Worm (Caenorhabditis elegans) whole organism, young adult: ENCODE data around the gene srx-92.

ENCODE experiments used
- B0019.2 ChIP-seq: fragments of 200-800 bp; sonication (Bioruptor generic); conservative IDR thresholded peaks from 2 replicates; pipeline ENCODE4 v1.3.6; 2022; ENCODE audit warnings: missing genetic modification reagents, missing genetic modification characterization, missing compliant biosample characterization
- B0035.1 ChIP-seq: sonication (generic microtip); optimal IDR thresholded peaks from 2 replicates; lab custom pipeline; 2016; ENCODE audit warnings: missing genetic modification characterization, mild to moderate bottlenecking, missing compliant biosample characterization, missing genotype, missing genetic modification reagents
- F10E7.11 ChIP-seq: sonication (generic microtip); optimal IDR thresholded peaks from 2 replicates; lab custom pipeline; 2017; ENCODE audit warnings: mild to moderate bottlenecking, missing genetic modification characterization, moderate library complexity, missing compliant biosample characterization
- F37B4.10 ChIP-seq: fragments of 200-800 bp; sonication (Bioruptor generic); IDR thresholded peaks from 2 replicates; pipeline ENCODE4 v1.3.6; 2022; ENCODE audit warnings: missing genetic modification characterization, missing compliant biosample characterization
- F55B11.4 ChIP-seq: sonication (generic microtip); optimal IDR thresholded peaks from 2 replicates; lab custom pipeline; 2016; ENCODE audit warnings: missing compliant biosample characterization, missing genetic modification characterization, borderline replicate concordance; ENCODE audit not compliant: insufficient read depth
- F57A8.1 ChIP-seq: fragments of 200-800 bp; sonication (Bioruptor generic); optimal IDR thresholded peaks from 2 replicates; lab custom pipeline; 2018; ENCODE audit warnings: mild to moderate bottlenecking, missing genetic modification characterization, moderate library complexity, missing compliant biosample characterization
- T07F8.4 ChIP-seq: sonication (generic microtip); optimal IDR thresholded peaks from 2 replicates; lab custom pipeline; 2016; ENCODE audit warnings: mild to moderate bottlenecking, missing genetic modification characterization, moderate library complexity, missing compliant biosample characterization
- Y56A3A.18 ChIP-seq: fragments of 200-800 bp; sonication (Bioruptor generic); IDR thresholded peaks from 2 replicates; pipeline ENCODE4 v1.3.6; 2022; ENCODE audit warnings: missing genetic modification reagents, missing genetic modification characterization, missing compliant biosample characterization
- Y95B8A.8 ChIP-seq: fragments of 200-800 bp; sonication (Bioruptor generic); IDR thresholded peaks from 2 replicates; pipeline ENCODE4 v1.3.6; 2022; ENCODE audit warnings: missing genetic modification reagents, missing genetic modification characterization, missing compliant biosample characterization
- aptf-2 ChIP-seq: fragments of 200-800 bp; sonication (Bioruptor generic); conservative IDR thresholded peaks from 2 replicates; pipeline ENCODE4 v1.3.6; 2022; ENCODE audit warnings: missing genetic modification reagents, missing genetic modification characterization, missing compliant biosample characterization
- attf-3 ChIP-seq: fragments of 200-800 bp; sonication (Bioruptor generic); conservative IDR thresholded peaks from 2 replicates; pipeline ENCODE4 v1.3.6; 2022; ENCODE audit warnings: missing genetic modification reagents, missing genetic modification characterization, missing compliant biosample characterization
- bed-1 ChIP-seq: fragments of 200-800 bp; sonication (Bioruptor generic); IDR thresholded peaks from 2 replicates; pipeline ENCODE4 v1.3.6; 2022; ENCODE audit warnings: missing genetic modification reagents, missing genetic modification characterization, missing compliant biosample characterization
- cebp-1 ChIP-seq, 2 experiments: fragments of 200-800 bp in 1 of 2; sonication (Bioruptor generic) in 1 of 2; sonication (generic microtip) in 1 of 2; IDR thresholded peaks in 1 of 2; optimal IDR thresholded peaks in 1 of 2; 2 replicates each; pipeline versions ENCODE4 v1.3.6 to Lab custom; 2017 to 2022; ENCODE audit warnings: missing compliant biosample characterization in 2 of 2, missing genetic modification characterization in 2 of 2, mild to moderate bottlenecking in 1 of 2, missing genetic modification reagents in 1 of 2, moderate library complexity in 1 of 2
- ceh-58 ChIP-seq: fragments of 200-800 bp; sonication (Bioruptor generic); IDR thresholded peaks from 2 replicates; pipeline ENCODE4 v1.3.6; 2022; ENCODE audit warnings: missing genetic modification characterization, missing compliant biosample characterization
- ekl-4 ChIP-seq: fragments of 200-800 bp; sonication (Bioruptor generic); IDR thresholded peaks from 2 replicates; pipeline ENCODE4 v1.3.6; 2022; ENCODE audit warnings: missing genetic modification reagents, missing genetic modification characterization, missing compliant biosample characterization
- ets-4 ChIP-seq: fragments of 200-800 bp; sonication (Bioruptor generic); optimal IDR thresholded peaks from 2 replicates; lab custom pipeline; 2018; ENCODE audit warnings: mild to moderate bottlenecking, missing genetic modification characterization, missing compliant biosample characterization
- fkh-3 ChIP-seq: sonication (generic microtip); optimal IDR thresholded peaks from 2 replicates; lab custom pipeline; 2016; ENCODE audit warnings: mild to moderate bottlenecking, missing genetic modification characterization, missing compliant biosample characterization
- let-607 ChIP-seq, 2 experiments: fragments of 200-800 bp in 1 of 2; sonication (Bioruptor generic) in 1 of 2; sonication (generic microtip) in 1 of 2; optimal IDR thresholded peaks; 2 replicates each; lab custom pipeline; 2016 to 2018; ENCODE audit warnings: mild to moderate bottlenecking in 2 of 2, missing compliant biosample characterization in 2 of 2, missing genetic modification characterization in 2 of 2, moderate library complexity in 2 of 2, missing genotype in 1 of 2
- lir-1 ChIP-seq: fragments of 200-800 bp; sonication (Bioruptor generic); conservative IDR thresholded peaks from 2 replicates; pipeline ENCODE4 v1.3.6; 2022; ENCODE audit warnings: missing genetic modification reagents, missing genetic modification characterization, missing compliant biosample characterization
- lsl-1 ChIP-seq: fragments of 200-800 bp; sonication (Bioruptor generic); optimal IDR thresholded peaks from 2 replicates; lab custom pipeline; 2018; ENCODE audit warnings: mild to moderate bottlenecking, missing genetic modification characterization, moderate library complexity, missing compliant biosample characterization
- madf-10 ChIP-seq: sonication (generic microtip); optimal IDR thresholded peaks from 2 replicates; lab custom pipeline; 2016; ENCODE audit warnings: mild to moderate bottlenecking, missing genetic modification characterization, missing compliant biosample characterization
- madf-6 ChIP-seq: fragments of 200-800 bp; sonication (Bioruptor generic); IDR thresholded peaks from 2 replicates; pipeline ENCODE4 v1.3.6; 2022; ENCODE audit warnings: missing genetic modification reagents, missing genetic modification characterization, missing compliant biosample characterization
- mxl-1 ChIP-seq: sonication (generic microtip); optimal IDR thresholded peaks from 2 replicates; lab custom pipeline; 2016; ENCODE audit warnings: missing genetic modification characterization, missing compliant biosample characterization
- nfya-2 ChIP-seq: fragments of 200-800 bp; sonication (Bioruptor generic); IDR thresholded peaks from 2 replicates; pipeline ENCODE4 v1.3.6; 2022; ENCODE audit warnings: missing genetic modification reagents, missing genetic modification characterization, missing compliant biosample characterization
- nfyb-1 ChIP-seq: fragments of 200-800 bp; sonication (Bioruptor generic); IDR thresholded peaks from 2 replicates; pipeline ENCODE4 v1.3.6; 2022; ENCODE audit warnings: missing genetic modification reagents, missing genetic modification characterization, missing compliant biosample characterization
- nhr-179 ChIP-seq: sonication (generic microtip); optimal IDR thresholded peaks from 2 replicates; lab custom pipeline; 2016; ENCODE audit warnings: mild to moderate bottlenecking, missing genetic modification characterization, missing compliant biosample characterization
- pbrm-1 ChIP-seq: fragments of 200-800 bp; sonication (Bioruptor generic); IDR thresholded peaks from 2 replicates; pipeline ENCODE4 v1.3.6; 2022; ENCODE audit warnings: missing genetic modification reagents, missing genetic modification characterization, missing compliant biosample characterization
- repo-1 ChIP-seq: sonication (generic microtip); optimal IDR thresholded peaks from 2 replicates; lab custom pipeline; 2017; ENCODE audit warnings: mild to moderate bottlenecking, missing genetic modification characterization, missing compliant biosample characterization
- rpc-1 ChIP-seq, 2 experiments: fragments of 150-350 bp in 1 of 2; sonication (generic microtip) in 1 of 2; optimal IDR thresholded peaks; 2 replicates each; lab custom pipeline; 2014 to 2018; ENCODE audit warnings: missing biosample characterization in 1 of 2, missing genetic modification characterization in 1 of 2, missing genetic modification reagents in 1 of 2, missing genotype in 1 of 2
- sdz-38 ChIP-seq: sonication (generic microtip); optimal IDR thresholded peaks from 2 replicates; lab custom pipeline; 2016; ENCODE audit warnings: missing genotype, missing genetic modification characterization, missing compliant biosample characterization
- snpc-1.3 ChIP-seq: sonication (generic microtip); optimal IDR thresholded peaks from 2 replicates; lab custom pipeline; 2017; ENCODE audit warnings: missing genetic modification characterization, mild to moderate bottlenecking, missing compliant biosample characterization, antibody characterized with exemption, moderate library complexity, missing genotype, missing genetic modification reagents; ENCODE audit not compliant: insufficient read depth
- snpc-4 ChIP-seq, 5 experiments: fragments of 150-350 bp in 1 of 5; sonication (generic microtip) in 4 of 5; optimal IDR thresholded peaks; 2 replicates each; lab custom pipeline; 2014 to 2018; ENCODE audit warnings: missing genetic modification characterization in 5 of 5, missing biosample characterization in 3 of 5, antibody characterized with exemption in 2 of 5, mild to moderate bottlenecking in 2 of 5, missing compliant biosample characterization in 2 of 5, missing genotype in 2 of 5, moderate library complexity in 2 of 5, missing genetic modification reagents in 1 of 5
- somi-1 ChIP-seq: fragments of 200-800 bp; sonication (Bioruptor generic); optimal IDR thresholded peaks from 2 replicates; lab custom pipeline; 2018; ENCODE audit warnings: mild to moderate bottlenecking, missing genetic modification characterization, missing compliant biosample characterization
- sptf-2 ChIP-seq: fragments of 200-800 bp; sonication (Bioruptor generic); optimal IDR thresholded peaks from 2 replicates; lab custom pipeline; 2018; ENCODE audit warnings: mild to moderate bottlenecking, missing genetic modification characterization, missing compliant biosample characterization
- unc-130 ChIP-seq: sonication (generic microtip); optimal IDR thresholded peaks from 2 replicates; lab custom pipeline; 2016; ENCODE audit warnings: missing genetic modification reagents, missing genetic modification characterization, missing compliant biosample characterization
- unc-62 ChIP-seq: fragments of 150-350 bp; optimal IDR thresholded peaks from 2 replicates; lab custom pipeline; 2014; ENCODE audit warnings: missing biosample characterization, missing genetic modification reagents, missing genetic modification characterization
- xnd-1 ChIP-seq: sonication (generic microtip); optimal IDR thresholded peaks from 2 replicates; lab custom pipeline; 2016; ENCODE audit warnings: missing genotype, missing genetic modification reagents, missing genetic modification characterization, missing compliant biosample characterization
- zim-3 ChIP-seq: sonication (generic microtip); optimal IDR thresholded peaks from 2 replicates; lab custom pipeline; 2017; ENCODE audit warnings: mild to moderate bottlenecking, missing genetic modification characterization, moderate library complexity, missing compliant biosample characterization
- ztf-25 ChIP-seq: fragments of 200-800 bp; sonication (Bioruptor generic); IDR thresholded peaks from 2 replicates; pipeline ENCODE4 v1.3.6; 2022; ENCODE audit warnings: missing genetic modification reagents, missing genetic modification characterization, missing compliant biosample characterization
- ztf-6 ChIP-seq: fragments of 200-800 bp; sonication (Bioruptor generic); IDR thresholded peaks from 2 replicates; pipeline ENCODE4 v1.3.6; 2022; ENCODE audit warnings: missing genetic modification reagents, missing genetic modification characterization, missing compliant biosample characterization

The srx-92 gene

ce11 chrV:7361673-7362072 lies 36.5 kb upstream of the srx-92 start, which contains the start of gene cyp-35A1 (continued):
- TF ChIP-seq F10E7.11 (no peak), T07F8.4 (tag; lab: Kevin White, UChicago) (no peak), sptf-2 (GFP tag; lab: Kevin White, UChicago) (no peak), B0019.2 (GFP tag; lab: Robert Waterston, UW) (no peak)

ce11 chrV:7357132-7357531 lies 31.9 kb upstream of the srx-92 start, which contains the start of gene C03G6.6:
Gene C03G6.6, plus strand, starts transcription at chrV:7357432.
- TF ChIP-seq aptf-2 (GFP tag; lab: Robert Waterston, UW) (no peak), sdz-38 (tag; lab: Kevin White, UChicago) (no peak), unc-62 (GFP tag; lab: Kevin White, UChicago) (no peak), lsl-1 (GFP tag; lab: Kevin White, UChicago) (no peak), ztf-6 (GFP tag; lab: Robert Waterston, UW) (no peak), pbrm-1 (no peak), nhr-179 (tag; lab: Kevin White, UChicago) (no peak), lir-1 (GFP tag; lab: Robert Waterston, UW) (no peak), madf-10 (no peak), somi-1 (GFP tag; lab: Kevin White, UChicago) (no peak), bed-1 (no peak), rpc-1 (optimal IDR thresholded peaks at IDR 0.05; lab: Kevin White, UChicago) (no peak), rpc-1 (tag; optimal IDR thresholded peaks at IDR 0.05; lab: Kevin White, UChicago) (no peak), F37B4.10 (GFP tag; lab: Robert Waterston, UW) (no peak), nfya-2 (no peak), T07F8.4 (tag; lab: Kevin White, UChicago) (no peak), ceh-58 (no peak), repo-1 (no peak), ets-4 (GFP tag; lab: Kevin White, UChicago) (no peak), zim-3 (tag; lab: Kevin White, UChicago) (no peak), ztf-25 (GFP tag; lab: Robert Waterston, UW) (no peak)

ce11 chrV:7356684-7357083 lies 31.5 kb upstream of the srx-92 start, which contains the start of gene C03G6.21:
Gene C03G6.21, minus strand, starts transcription at chrV:7356784.
- TF ChIP-seq cebp-1 (GFP tag; IDR thresholded peaks at IDR 0.05; lab: Robert Waterston, UW) (no peak), cebp-1 (tag; optimal IDR thresholded peaks at IDR 0.05; lab: Kevin White, UChicago) (no peak), F55B11.4 (tag; lab: Kevin White, UChicago) (no peak), somi-1 (GFP tag; lab: Kevin White, UChicago) (no peak), unc-130 (GFP tag; lab: Kevin White, UChicago) (no peak), B0019.2 (GFP tag; lab: Robert Waterston, UW) (no peak), madf-6 (GFP tag; lab: Robert Waterston, UW) (no peak)
- TF ChIP-seq, all 124 proteins: peak for 0

ce11 chrV:7355464-7355863 lies 30.3 kb upstream of the srx-92 start, which contains the start of gene tag-293:
Gene tag-293, minus strand, starts transcription at chrV:7355564.
- no peak for TF ChIP-seq unc-130 (GFP tag; lab: Kevin White, UChicago)
- TF ChIP-seq fkh-3 (tag; lab: Kevin White, UChicago) = no peak
- no peak for TF ChIP-seq Y95B8A.8 (GFP tag; lab: Robert Waterston, UW)
- no peak for TF ChIP-seq B0035.1 (tag; lab: Kevin White, UChicago)
- no peak for TF ChIP-seq xnd-1 (tag; lab: Kevin White, UChicago)

- TF ChIP-seq attf-3 (GFP tag; lab: Robert Waterston, UW) = no peak
- no peak for TF ChIP-seq snpc-4 (GFP tag; optimal IDR thresholded peaks at IDR 0.05; lab: Kevin White, UChicago)
- TF ChIP-seq snpc-4 (tag; optimal IDR thresholded peaks at IDR 0.05; lab: Kevin White, UChicago) = no peak
- no peak for TF ChIP-seq nfyb-1 (GFP tag; lab: Robert Waterston, UW)
- no peak for TF ChIP-seq mxl-1 (tag; lab: Kevin White, UChicago)
- TF ChIP-seq let-607 (tag; optimal IDR thresholded peaks at IDR 0.05; lab: Kevin White, UChicago) = no peak
- TF ChIP-seq ekl-4 (GFP tag; lab: Robert Waterston, UW) = no peak
- TF ChIP-seq B0035.1 (tag; lab: Kevin White, UChicago) = no peak
- TF ChIP-seq B0019.2 (GFP tag; lab: Robert Waterston, UW) = no peak
- no peak for TF ChIP-seq Y56A3A.18 (GFP tag; lab: Robert Waterston, UW)
- TF ChIP-seq F55B11.4 (tag; lab: Kevin White, UChicago) = no peak
- TF ChIP-seq snpc-1.3 (tag; lab: Kevin White, UChicago) = no peak
- TF ChIP-seq lsl-1 (GFP tag; lab: Kevin White, UChicago) = no peak
- TF ChIP-seq F57A8.1 = no peak
Measured at ce11 chrV:7353602-7354001, 28.4 kb upstream of the srx-92 start.
